Worm (Caenorhabditis elegans) whole organism, early embryonic: ENCODE measurements around the gene F52H3.6.

Experiments
- aly-1 ChIP-seq: sonication (generic microtip); optimal IDR thresholded peaks from 2 replicates; lab custom pipeline; 2016; ENCODE audit warnings: missing genetic modification characterization, missing compliant biosample characterization
- ama-1 ChIP-seq: fragments of 150-350 bp; optimal IDR thresholded peaks from 2 replicates; lab custom pipeline; 2014
- ceh-36 ChIP-seq: sonication (generic microtip); optimal IDR thresholded peaks from 2 replicates; lab custom pipeline; 2016; ENCODE audit warnings: missing genetic modification characterization, inconsistent platforms, missing compliant biosample characterization
- ets-7 ChIP-seq: sonication (generic microtip); optimal IDR thresholded peaks from 2 replicates; lab custom pipeline; 2016; ENCODE audit warnings: missing genotype, missing genetic modification characterization, missing compliant biosample characterization
- flt-1 ChIP-seq: fragments of 200-800 bp; sonication (Bioruptor generic); IDR thresholded peaks from 2 replicates; pipeline ENCODE4 v1.3.6; 2022; ENCODE audit warnings: missing genetic modification characterization, missing compliant biosample characterization
- hmbx-1 ChIP-seq: sonication (generic microtip); optimal IDR thresholded peaks from 2 replicates; lab custom pipeline; 2016; ENCODE audit warnings: mild to moderate bottlenecking, missing genetic modification characterization, missing compliant biosample characterization
- pes-1 ChIP-seq: fragments of 200-800 bp; sonication (Bioruptor generic); IDR thresholded peaks from 2 replicates; pipeline ENCODE4 v1.3.6; 2022; ENCODE audit warnings: missing genetic modification reagents, missing genetic modification characterization, missing compliant biosample characterization
- sea-1 ChIP-seq: fragments of 200-800 bp; sonication (Bioruptor generic); conservative IDR thresholded peaks from 2 replicates; pipeline ENCODE4 v1.3.6; 2022; ENCODE audit warnings: missing genetic modification characterization, missing compliant biosample characterization

DNA sequence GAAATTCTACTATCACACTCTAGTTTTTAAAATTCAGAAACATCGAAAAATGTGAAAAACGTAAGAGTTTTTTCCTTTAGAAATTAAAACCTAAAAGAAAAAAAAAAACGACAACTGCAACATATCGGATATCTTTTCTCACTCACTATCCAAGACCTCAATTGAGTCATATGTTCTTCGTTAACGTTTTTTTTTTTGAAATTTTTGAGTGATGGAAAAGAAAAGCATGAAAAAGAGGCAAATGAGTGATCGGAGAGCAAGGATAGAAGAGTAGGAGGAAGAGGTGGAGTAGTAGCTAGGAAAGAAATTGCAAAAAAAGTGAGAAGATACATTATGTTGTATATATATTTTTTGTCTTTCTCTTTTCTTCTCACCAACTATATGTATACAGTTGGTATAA, 38.7 kb downstream of the F52H3.6 start:
- TF ChIP-seq ama-1 (lab: Kevin White, UChicago) (no peak), sea-1 (no peak), aly-1 (tag; lab: Kevin White, UChicago) (no peak), hmbx-1 (no peak), pes-1 (GFP tag; lab: Robert Waterston, UW) (no peak), flt-1 (GFP tag; lab: Robert Waterston, UW) (no peak), ets-7 (no peak), ceh-36 (tag; lab: Kevin White, UChicago) (no peak)
